Fruit fly (Drosophila melanogaster) whole organism, pupa: ENCODE measurements around the gene CG3581.
A peak's percentile ranks its signal among the peaks of the same experiment; 100 is the strongest.

Source experiments
- CG10348 ChIP-seq: fragments of 200-800 bp; sonication (Bioruptor generic); IDR thresholded peaks from 2 replicates; pipeline ENCODE4 v1.3.6; 2022; ENCODE audit warnings: missing biosample characterization, missing genetic modification characterization
- CG12605 ChIP-seq: fragments of 200-800 bp; sonication (Bioruptor generic); IDR thresholded peaks from 2 replicates; pipeline ENCODE4 v1.3.6; 2022; ENCODE audit warnings: missing biosample characterization, missing genetic modification characterization
- CG13204 ChIP-seq: fragments of 200-800 bp; sonication (Bioruptor generic); optimal IDR thresholded peaks from 2 replicates; lab custom pipeline; 2018; ENCODE audit warnings: missing biosample characterization, mild to moderate bottlenecking, missing genetic modification characterization, moderate library complexity
- CG14655 ChIP-seq: fragments of 200-800 bp; sonication (Bioruptor generic); optimal IDR thresholded peaks from 3 replicates; lab custom pipeline; 2017; ENCODE audit warnings: mild to moderate bottlenecking, missing biosample characterization, missing genetic modification reagents, missing genetic modification characterization
- CG32121 ChIP-seq: fragments of 200-800 bp; sonication (Bioruptor generic); IDR thresholded peaks from 2 replicates; pipeline ENCODE4 v1.3.6; 2022; ENCODE audit warnings: missing biosample characterization, missing genetic modification characterization
- CG4496 ChIP-seq: fragments of 200-800 bp; sonication (Bioruptor generic); IDR thresholded peaks from 3 replicates; pipeline ENCODE4 v1.3.6; 2022; ENCODE audit warnings: missing biosample characterization, missing genetic modification characterization
- CG8159 ChIP-seq: fragments of 200-800 bp; sonication (Bioruptor generic); optimal IDR thresholded peaks from 3 replicates; lab custom pipeline; 2018; ENCODE audit warnings: missing biosample characterization, mild to moderate bottlenecking, missing genetic modification characterization, moderate library complexity
- CG8301 ChIP-seq: fragments of 200-800 bp; sonication (Bioruptor generic); optimal IDR thresholded peaks from 2 replicates; lab custom pipeline; 2018; ENCODE audit warnings: missing biosample characterization, mild to moderate bottlenecking, missing genetic modification characterization
- D1 ChIP-seq: fragments of 200-800 bp; sonication (Bioruptor generic); optimal IDR thresholded peaks from 2 replicates; lab custom pipeline; 2018; ENCODE audit warnings: missing biosample characterization, mild to moderate bottlenecking, missing genetic modification characterization, moderate library complexity
- EcR ChIP-seq: fragments of 200-800 bp; sonication (Bioruptor generic); optimal IDR thresholded peaks from 3 replicates; lab custom pipeline; 2019; ENCODE audit warnings: missing biosample characterization, missing genetic modification characterization, mild to moderate bottlenecking, moderate library complexity, missing genetic modification reagents
- Ets98B ChIP-seq: fragments of 200-800 bp; sonication (Bioruptor generic); IDR thresholded peaks from 2 replicates; pipeline ENCODE4 v1.3.6; 2022; ENCODE audit warnings: missing biosample characterization, missing genetic modification characterization
- Pif1A ChIP-seq: fragments of 200-800 bp; sonication (Bioruptor generic); optimal IDR thresholded peaks from 3 replicates; lab custom pipeline; 2016; ENCODE audit warnings: missing biosample characterization, missing genetic modification characterization
- Pif1B ChIP-seq: fragments of 200-800 bp; sonication (Bioruptor generic); optimal IDR thresholded peaks from 3 replicates; lab custom pipeline; 2016; ENCODE audit warnings: missing biosample characterization, missing genetic modification characterization
- fd96Ca ChIP-seq: fragments of 200-800 bp; sonication (Bioruptor generic); IDR thresholded peaks from 3 replicates; pipeline ENCODE4 v1.3.6; 2022; ENCODE audit warnings: missing biosample characterization, missing genetic modification characterization
- gl ChIP-seq: fragments of 200-800 bp; sonication (Bioruptor generic); optimal IDR thresholded peaks from 2 replicates; lab custom pipeline; 2018; ENCODE audit warnings: missing biosample characterization, mild to moderate bottlenecking, missing genetic modification characterization
- rn ChIP-seq: fragments of 200-800 bp; sonication (Bioruptor generic); IDR thresholded peaks from 2 replicates; pipeline ENCODE4 v1.3.6; 2022; ENCODE audit warnings: missing biosample characterization, missing genetic modification characterization

CG3581 gene

DNA sequence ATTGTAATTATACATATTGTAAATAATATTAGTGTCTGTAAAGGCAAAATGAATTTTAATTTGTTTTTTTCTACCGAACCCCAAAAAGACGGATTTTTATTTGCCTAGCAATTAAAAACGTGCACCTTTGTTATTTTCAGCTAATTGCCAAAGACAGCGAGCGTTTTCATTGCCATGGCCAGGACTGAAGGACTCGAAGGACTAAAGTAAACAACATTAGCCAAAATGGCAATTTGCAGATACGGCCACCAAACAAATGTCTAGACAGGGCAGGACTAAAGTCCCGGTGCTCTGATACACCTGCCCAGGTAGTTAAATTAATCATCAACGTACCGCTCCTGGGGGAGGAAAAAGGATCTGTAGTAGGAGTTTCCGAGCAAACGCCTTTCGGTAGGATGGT lies 42.5 kb downstream of the CG3581 start:
- TF ChIP-seq CG13204 (GFP tag; lab: Kevin White, UChicago) (no peak), CG32121 (GFP tag; lab: Robert Waterston, UW) (no peak), EcR (GFP tag; lab: Kevin White, UChicago) (no peak), Ets98B (GFP tag; lab: Robert Waterston, UW) (no peak)

DNA sequence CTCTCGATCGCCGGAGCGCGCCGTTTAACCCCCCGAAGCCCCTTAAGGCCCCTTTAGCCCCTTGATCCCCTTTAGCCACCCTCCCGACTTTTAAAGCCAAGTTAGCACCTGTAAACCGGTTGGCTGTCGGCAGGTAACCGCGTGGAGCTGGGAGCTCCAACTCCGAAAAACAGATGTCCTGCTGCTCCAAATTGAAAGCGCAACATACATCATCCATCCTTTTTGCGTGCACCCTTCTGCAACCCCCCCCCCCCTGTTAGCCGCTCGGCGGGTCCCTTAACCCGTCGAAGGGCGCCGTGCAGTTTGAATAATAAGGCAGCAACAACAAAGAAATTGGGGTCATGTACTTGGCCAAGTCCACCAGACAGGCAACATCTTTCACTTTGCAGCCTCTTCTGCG lies 45.9 kb downstream of the CG3581 start:
- TF ChIP-seq EcR (GFP tag; lab: Kevin White, UChicago) (peak; percentile 61), Pif1B (GFP tag; lab: Kevin White, UChicago) (no peak), CG13204 (GFP tag; lab: Kevin White, UChicago) (peak; percentile 60), D1 (tag; lab: Kevin White, UChicago) (no peak), rn (GFP tag; lab: Robert Waterston, UW) (no peak; the same call in 1 of the 2 replicates), CG8159 (tag; lab: Kevin White, UChicago) (no peak), CG14655 (GFP tag; lab: Kevin White, UChicago) (no peak), Pif1A (no peak), CG8301 (tag; lab: Kevin White, UChicago) (no peak), CG4496 (GFP tag; lab: Robert Waterston, UW) (no peak)

- TF ChIP-seq CG14655 (GFP tag; lab: Kevin White, UChicago): peak; percentile 33
- peak; percentile 85 for TF ChIP-seq D1 (tag; lab: Kevin White, UChicago)
- TF ChIP-seq CG13204 (GFP tag; lab: Kevin White, UChicago): peak; percentile 50
- TF ChIP-seq gl: no peak
- TF ChIP-seq Pif1B (GFP tag; lab: Kevin White, UChicago): no peak
- TF ChIP-seq fd96Ca (GFP tag; lab: Robert Waterston, UW): no peak
- TF ChIP-seq Pif1A: peak; percentile 18
- peak; percentile 21 for TF ChIP-seq CG8159 (tag; lab: Kevin White, UChicago)
- TF ChIP-seq Ets98B (GFP tag; lab: Robert Waterston, UW): no peak; the same call in 1 of the 2 replicates
- no peak for TF ChIP-seq CG10348 (GFP tag; lab: Robert Waterston, UW)
- no peak for TF ChIP-seq CG12605 (GFP tag; lab: Robert Waterston, UW)
- no peak for TF ChIP-seq CG4496 (GFP tag; lab: Robert Waterston, UW)
These were observed 48.4 kb downstream of the CG3581 start, which contains the start of gene Delta for dm6 chr3R:19326043-19326805. Gene Delta (minus strand): TSS chr3R:19326217.
